Fruit fly (Drosophila melanogaster): ENCODE results near the gene CG10096.
A peak's percentile ranks its signal among the peaks of the same experiment; 100 is the strongest.

The CG10096 gene

DNA sequence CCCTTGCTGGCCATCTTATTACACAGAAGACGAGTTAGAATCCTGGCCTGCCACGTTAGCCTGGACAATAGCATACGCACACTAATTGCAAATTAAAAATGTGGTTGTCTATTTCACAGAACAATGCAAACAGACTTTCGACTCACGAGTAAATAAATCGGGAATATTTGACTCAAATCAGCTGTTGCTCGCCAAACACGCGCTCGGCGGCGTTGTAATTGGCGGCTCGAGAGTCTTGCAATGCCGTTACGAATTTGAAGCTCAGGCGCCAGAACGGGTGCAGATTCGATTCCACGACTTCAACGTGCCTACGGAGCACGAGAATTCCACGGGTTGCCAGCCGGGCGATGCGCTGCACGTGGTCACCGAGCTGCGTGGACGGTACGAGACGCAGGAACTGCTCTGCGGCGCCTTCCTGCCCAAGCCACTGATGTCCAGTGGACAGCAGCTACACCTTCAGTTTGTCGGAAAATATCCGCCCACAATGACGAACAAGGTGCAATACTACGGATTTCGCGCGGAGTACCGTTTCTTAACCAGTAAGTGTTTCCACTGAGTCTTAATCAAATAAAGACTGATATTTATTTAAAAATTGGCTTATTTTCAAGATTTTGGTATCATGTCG, 6.0 kb upstream of the CG10096 start, which contains the start of gene DNAlig3 (continued):
- peak; percentile 48 for TF ChIP-seq hbn (GFP tag; IDR thresholded peaks at IDR 0.05; ENCODE audit: partially characterized antibody)
- no peak for TF ChIP-seq CG12942 (GFP tag; optimal IDR thresholded peaks at IDR 0.05)
- TF ChIP-seq CG8944 (GFP tag; optimal IDR thresholded peaks at IDR 0.05), result no peak
- TF ChIP-seq jing (GFP tag; optimal IDR thresholded peaks at IDR 0.05), result no peak
- no peak for TF ChIP-seq jumu (GFP tag; optimal IDR thresholded peaks at IDR 0.05)
- no peak for TF ChIP-seq CG18619 (GFP tag; optimal IDR thresholded peaks at IDR 0.05)
- TF ChIP-seq nmo (GFP tag; optimal IDR thresholded peaks at IDR 0.05), result no peak
- TF ChIP-seq CG14667 (GFP tag; IDR thresholded peaks at IDR 0.05), result no peak
- TF ChIP-seq Doc2 (GFP tag; IDR thresholded peaks at IDR 0.05), result no peak
- peak; percentile 44 for TF ChIP-seq CG12071 (GFP tag; optimal IDR thresholded peaks at IDR 0.05)
- TF ChIP-seq Lhr (GFP tag; optimal IDR thresholded peaks at IDR 0.05), result no peak
- TF ChIP-seq kah (GFP tag; optimal IDR thresholded peaks at IDR 0.05), result peak; percentile 1
- no peak for TF ChIP-seq CG12155 (GFP tag; optimal IDR thresholded peaks at IDR 0.05)
- 0 out of 2 replicates have a peak, but pooled peaks have one; percentile 25 for TF ChIP-seq tna (GFP tag; IDR thresholded peaks at IDR 0.05; ENCODE audit: partially characterized antibody)
- TF ChIP-seq H2.0 (GFP tag; IDR thresholded peaks at IDR 0.05), result no peak
- no peak for TF ChIP-seq CG8924 (tag; optimal IDR thresholded peaks at IDR 0.05)
- no peak for TF ChIP-seq zfh2 (GFP tag; optimal IDR thresholded peaks at IDR 0.05)
- no peak for TF ChIP-seq CG12391 (tag; optimal IDR thresholded peaks at IDR 0.05)
- TF ChIP-seq pita (GFP tag; optimal IDR thresholded peaks at IDR 0.05), result no peak
- TF ChIP-seq CG17361 (GFP tag; IDR thresholded peaks at IDR 0.05), result no peak
- TF ChIP-seq CG31441 (GFP tag; IDR thresholded peaks at IDR 0.05), result no peak
- TF ChIP-seq wek (GFP tag; optimal IDR thresholded peaks at IDR 0.05), result no peak
- TF ChIP-seq CG8281 (tag; optimal IDR thresholded peaks at IDR 0.05), result no peak
- peak; percentile 22 for TF ChIP-seq Sry-δ (GFP tag; optimal IDR thresholded peaks at IDR 0.05)
- no peak for TF ChIP-seq ac (GFP tag; optimal IDR thresholded peaks at IDR 0.05)
- no peak for TF ChIP-seq bab2 (GFP tag; optimal IDR thresholded peaks at IDR 0.05)
- no peak for TF ChIP-seq wdn (GFP tag; IDR thresholded peaks at IDR 0.05)
- no peak for TF ChIP-seq danr (GFP tag; IDR thresholded peaks at IDR 0.05)
- TF ChIP-seq fd102C (GFP tag; optimal IDR thresholded peaks at IDR 0.05), result no peak
- no peak for TF ChIP-seq jigr1 (GFP tag; IDR thresholded peaks at IDR 0.05)
- no peak for TF ChIP-seq da (GFP tag; optimal IDR thresholded peaks at IDR 0.05)
- no peak for TF ChIP-seq insv (GFP tag; optimal IDR thresholded peaks at IDR 0.05)
- no peak for TF ChIP-seq Atf3 (GFP tag; optimal IDR thresholded peaks at IDR 0.05)
- no peak for TF ChIP-seq wor (GFP tag; IDR thresholded peaks at IDR 0.05)
- TF ChIP-seq ERR (GFP tag; optimal IDR thresholded peaks at IDR 0.05), result no peak
- TF ChIP-seq Xrp1 (GFP tag; IDR thresholded peaks at IDR 0.05), result no peak
- peak; percentile 68; the same call in 2 of the 3 replicates for TF ChIP-seq zen2 (GFP tag; IDR thresholded peaks at IDR 0.05; ENCODE audit: partially characterized antibody)
- no peak for TF ChIP-seq D (optimal IDR thresholded peaks at IDR 0.05)
- TF ChIP-seq D (GFP tag; optimal IDR thresholded peaks at IDR 0.05), result no peak
- no peak for TF ChIP-seq CG10565 (GFP tag; optimal IDR thresholded peaks at IDR 0.05)
- peak; percentile 32 for TF ChIP-seq sens (GFP tag)
- peak; percentile 62 for TF ChIP-seq sna (GFP tag; IDR thresholded peaks at IDR 0.05; ENCODE audit: partially characterized antibody)
- TF ChIP-seq bbx (GFP tag; IDR thresholded peaks at IDR 0.05; ENCODE audit: partially characterized antibody), result peak; percentile 63
- TF ChIP-seq maf-S (GFP tag; optimal IDR thresholded peaks at IDR 0.05), result no peak
- TF ChIP-seq slou (GFP tag; optimal IDR thresholded peaks at IDR 0.05), result no peak
- TF ChIP-seq chm (GFP tag; IDR thresholded peaks at IDR 0.05), result no peak
- TF ChIP-seq CG11247 (GFP tag; IDR thresholded peaks at IDR 0.05), result no peak
- no peak for TF ChIP-seq Hmr (GFP tag; optimal IDR thresholded peaks at IDR 0.05)
- TF ChIP-seq tio (GFP tag; optimal IDR thresholded peaks at IDR 0.05), result no peak
- no peak for TF ChIP-seq CG9437 (GFP tag; optimal IDR thresholded peaks at IDR 0.05)
- no peak for TF ChIP-seq CG30403 (GFP tag; optimal IDR thresholded peaks at IDR 0.05)
